Worm (Caenorhabditis elegans) whole organism, L1 larva: ENCODE results near the gene best-1.

ENCODE experiments used
- egl-27 ChIP-seq, 2 experiments: fragments of 150-350 bp in 1 of 2; sonication (generic microtip); optimal IDR thresholded peaks; 3 replicates each; lab custom pipeline; 2017 to 2018; ENCODE audit warnings: missing biosample characterization in 2 of 2, missing genetic modification characterization in 2 of 2, missing genetic modification reagents in 2 of 2
- lin-15B ChIP-seq: fragments of 150-350 bp; sonication (generic microtip); optimal IDR thresholded peaks from 3 replicates; lab custom pipeline; 2014; ENCODE audit warnings: missing biosample characterization, missing genetic modification characterization
- lin-39 ChIP-seq: fragments of 150-350 bp; optimal IDR thresholded peaks from 2 replicates; lab custom pipeline; 2014; ENCODE audit warnings: missing biosample characterization, missing genetic modification reagents, missing genetic modification characterization
- rnt-1 ChIP-seq: sonication (generic microtip); optimal IDR thresholded peaks from 2 replicates; lab custom pipeline; 2016; ENCODE audit warnings: mild to moderate bottlenecking, missing genetic modification characterization, moderate library complexity, missing compliant biosample characterization
- sox-4 ChIP-seq: sonication (generic microtip); optimal IDR thresholded peaks from 2 replicates; lab custom pipeline; 2016; ENCODE audit warnings: missing genetic modification characterization, missing compliant biosample characterization
- zag-1 ChIP-seq: fragments of 150-350 bp; optimal IDR thresholded peaks from 2 replicates; lab custom pipeline; 2014; ENCODE audit warnings: missing biosample characterization, missing genetic modification characterization

DNA sequence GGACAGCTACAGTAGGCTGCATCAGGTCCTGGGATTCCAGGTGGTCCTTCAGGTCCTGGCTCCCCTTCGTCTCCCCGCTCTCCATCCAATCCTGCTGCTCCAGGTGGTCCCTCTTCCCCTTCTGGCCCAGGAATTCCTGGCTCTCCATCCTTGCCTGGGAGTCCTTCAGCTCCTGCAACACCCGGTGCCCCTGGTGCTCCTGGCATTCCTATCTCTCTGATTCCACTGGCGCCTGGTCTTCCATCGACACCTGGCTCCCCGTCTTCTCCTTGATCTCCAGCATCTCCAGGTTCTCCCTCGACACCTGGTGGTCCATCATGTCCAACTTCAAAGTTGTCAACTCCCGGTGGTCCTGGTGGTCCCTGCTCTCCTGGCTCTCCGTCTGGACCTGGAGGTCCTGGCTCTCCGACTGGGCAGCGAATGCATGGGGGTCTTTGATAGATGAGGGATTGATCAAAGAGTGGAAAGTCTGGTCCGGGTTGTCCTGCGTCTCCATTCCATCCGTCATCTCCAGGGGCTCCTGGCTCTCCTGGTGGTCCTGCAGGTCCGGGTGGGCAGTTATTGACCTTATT lies 19.8 kb downstream of the best-1 start:
- TF ChIP-seq egl-27 (tag; optimal IDR thresholded peaks at IDR 0.05; lab: Kevin White, UChicago) (no peak), lin-39 (tag; lab: Kevin White, UChicago) (no peak), sox-4 (tag; lab: Kevin White, UChicago) (no peak), zag-1 (tag; lab: Kevin White, UChicago) (no peak), rnt-1 (tag; lab: Kevin White, UChicago) (no peak), lin-15B (no peak)
